Fruit fly (Drosophila melanogaster) Kc167 (cell line): ENCODE data around the gene AP-2alpha.

Source experiments
- Myc ChIP-seq: fragments of >200 bp; optimal IDR thresholded peaks from 2 replicates; lab custom pipeline; 2017; ENCODE audit warnings: missing external identifiers
- Sin3A ChIP-seq: fragments of >200 bp; optimal IDR thresholded peaks from 2 replicates; lab custom pipeline; 2018; ENCODE audit warnings: missing external identifiers
- h ChIP-seq: fragments of >200 bp; optimal IDR thresholded peaks from 3 replicates; lab custom pipeline; 2018; ENCODE audit warnings: missing external identifiers
- insv ChIP-seq: fragments of >200 bp; optimal IDR thresholded peaks from 3 replicates; lab custom pipeline; 2018; ENCODE audit warnings: missing external identifiers
- psq ChIP-seq: fragments of >200 bp; optimal IDR thresholded peaks from 2 replicates; lab custom pipeline; 2017; ENCODE audit warnings: missing external identifiers
- ttk ChIP-seq: sonication (Bioruptor generic); optimal IDR thresholded peaks from 2 replicates; lab custom pipeline; 2017; ENCODE audit warnings: missing external identifiers

AP-2alpha gene

DNA sequence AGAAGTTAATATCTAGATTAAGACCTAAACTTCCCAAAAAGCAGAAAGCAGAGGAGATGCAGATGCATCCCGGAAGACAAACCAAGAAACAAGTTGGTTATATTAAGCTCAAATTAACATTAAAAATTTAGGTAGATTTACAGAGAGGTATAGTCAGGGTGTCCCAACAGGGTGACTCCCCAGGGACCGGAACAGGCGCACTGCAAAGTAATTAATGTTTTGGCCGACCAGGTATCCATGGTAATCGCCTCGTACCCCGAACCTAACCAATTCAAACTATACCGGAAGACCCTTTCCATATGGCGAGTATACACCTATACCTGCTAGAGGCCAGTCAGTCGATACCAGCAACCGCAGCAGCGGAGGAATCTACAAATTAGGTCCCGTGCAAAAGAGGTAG, 8.0 kb upstream of the AP-2alpha start, which contains the start of gene BBS8:
TSS of gene BBS8 (plus strand) at position 301 of the 400 bp plus-strand sequence.
- TF ChIP-seq ttk (lab: Kevin White, UChicago): no peak
- no peak for TF ChIP-seq Sin3A (lab: Kevin White, UChicago)
- TF ChIP-seq insv (lab: Kevin White, UChicago): no peak
- TF ChIP-seq Myc (lab: Kevin White, UChicago): no peak
- TF ChIP-seq h (lab: Kevin White, UChicago): no peak
- no peak for TF ChIP-seq psq (lab: Kevin White, UChicago)

DNA sequence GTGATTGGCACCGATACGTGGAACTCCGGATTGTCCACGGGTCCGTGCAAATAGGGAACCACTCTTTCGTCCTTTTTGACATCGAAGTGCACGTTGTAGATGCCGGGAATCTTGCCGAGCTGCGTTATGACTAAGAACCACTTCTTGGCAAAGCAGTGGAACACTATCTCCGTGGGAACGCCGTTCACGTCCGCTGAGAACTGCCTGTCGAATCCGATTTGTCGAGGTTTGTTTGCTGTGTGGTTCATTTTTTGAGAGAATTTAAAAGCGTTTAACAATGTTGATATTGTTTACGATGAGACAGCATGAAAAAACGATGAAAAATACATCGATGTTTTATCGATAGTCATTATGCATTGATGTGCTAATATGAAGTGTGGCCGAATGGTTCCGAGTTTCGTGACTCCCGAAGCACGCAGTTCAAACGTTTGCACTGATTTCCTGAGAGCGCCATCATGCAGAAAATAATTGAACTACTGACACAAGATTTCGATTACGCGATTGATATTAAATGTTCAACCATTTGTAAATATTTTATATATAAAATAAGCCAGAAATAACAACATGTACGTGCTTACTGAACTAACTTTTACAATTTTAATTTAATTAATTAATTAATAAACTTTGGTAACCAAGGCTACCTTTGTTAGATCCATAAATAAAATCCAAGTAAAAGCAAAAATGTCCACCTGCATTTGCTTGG, 6.7 kb upstream of the AP-2alpha start, which contains the start of the genes CG11885 and CG13692:
TSS of gene CG11885 (minus strand) at position 332 of the 703 bp plus-strand sequence.
TSS of gene CG13692 (plus strand) at position 653 of the 703 bp plus-strand sequence.
- no peak for TF ChIP-seq psq (lab: Kevin White, UChicago)
- TF ChIP-seq insv (lab: Kevin White, UChicago): no peak
- no peak for TF ChIP-seq Sin3A (lab: Kevin White, UChicago)
- TF ChIP-seq h (lab: Kevin White, UChicago): no peak
- no peak for TF ChIP-seq Myc (lab: Kevin White, UChicago)
- no peak for TF ChIP-seq ttk (lab: Kevin White, UChicago)

DNA sequence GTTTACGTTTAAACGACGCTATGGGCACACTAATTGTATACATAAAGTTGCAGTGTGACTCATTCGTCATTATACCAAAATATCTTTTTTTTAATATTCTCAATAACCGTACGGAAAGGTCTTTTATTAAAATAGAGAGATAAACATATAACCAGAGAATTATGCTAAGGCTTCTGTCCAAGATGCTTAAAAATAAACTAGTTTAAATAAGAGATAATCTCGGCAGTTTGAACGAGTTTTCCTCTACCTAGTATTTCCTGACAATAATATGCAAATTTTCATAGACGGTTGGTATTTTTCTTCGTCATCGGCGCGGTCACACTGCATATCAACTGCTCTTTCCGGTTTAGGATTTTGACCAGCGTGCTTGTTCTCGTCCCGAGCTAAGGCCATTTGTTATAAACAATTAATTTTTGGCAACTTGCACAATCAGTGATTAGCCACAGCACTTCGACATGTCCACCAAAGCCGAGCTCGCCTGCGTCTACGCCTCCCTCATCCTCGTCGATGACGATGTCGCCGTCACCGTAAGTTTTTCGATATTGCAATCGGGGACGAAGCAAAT, 5.1 kb upstream of the AP-2alpha start, which contains the start of the genes CG13690 and RpLP1:
TSS of gene CG13690 (minus strand) at position 33 of the 565 bp plus-strand sequence.
TSS of gene RpLP1 (plus strand) at position 333 of the 565 bp plus-strand sequence.
- TF ChIP-seq h (lab: Kevin White, UChicago): no peak
- no peak for TF ChIP-seq Myc (lab: Kevin White, UChicago)
- TF ChIP-seq insv (lab: Kevin White, UChicago): no peak
- no peak for TF ChIP-seq Sin3A (lab: Kevin White, UChicago)
- no peak for TF ChIP-seq ttk (lab: Kevin White, UChicago)
- TF ChIP-seq psq (lab: Kevin White, UChicago): no peak

DNA sequence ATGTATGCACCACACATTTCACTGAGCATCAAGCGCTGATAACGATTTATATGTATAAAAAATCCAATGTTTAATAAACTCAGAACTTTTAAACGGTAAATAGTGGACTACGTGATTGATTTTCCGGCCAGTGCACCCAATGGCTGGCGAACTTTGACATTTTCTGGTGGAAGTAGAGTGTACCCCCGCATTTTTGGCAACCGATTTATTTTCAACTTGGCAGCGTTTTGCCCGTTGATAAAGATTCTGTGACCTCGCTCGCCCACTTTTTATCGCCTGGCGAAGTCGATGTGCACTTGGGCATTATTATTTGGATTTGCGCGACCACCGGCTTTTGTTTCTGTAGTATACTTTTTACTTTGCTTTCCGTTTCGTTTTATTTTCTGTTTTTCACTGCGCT, 683 bp downstream of the AP-2alpha start:
- no peak for TF ChIP-seq h (lab: Kevin White, UChicago)
- no peak for TF ChIP-seq Sin3A (lab: Kevin White, UChicago)
- TF ChIP-seq Myc (lab: Kevin White, UChicago): no peak
- no peak for TF ChIP-seq psq (lab: Kevin White, UChicago)
- TF ChIP-seq ttk (lab: Kevin White, UChicago): no peak
- no peak for TF ChIP-seq insv (lab: Kevin White, UChicago)

DNA sequence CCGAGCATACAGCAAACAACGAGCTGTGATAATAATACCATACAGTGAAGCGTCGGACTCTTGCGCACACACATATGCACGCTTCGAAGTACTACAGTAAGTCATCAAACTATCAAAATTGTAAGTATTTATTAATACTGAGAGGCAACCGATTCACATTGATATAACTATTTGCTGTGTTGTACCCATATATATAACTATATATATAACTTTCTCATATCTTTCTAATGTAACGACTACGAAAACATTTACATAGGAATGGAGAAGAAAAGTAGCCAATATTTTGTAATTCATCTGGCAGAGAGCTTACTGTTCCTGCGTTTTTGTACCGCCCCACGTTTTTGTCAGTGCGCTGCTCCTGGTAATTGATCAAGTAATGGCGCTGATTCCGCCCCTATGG, 1.6 kb downstream of the AP-2alpha start:
- TF ChIP-seq psq (lab: Kevin White, UChicago): no peak
- TF ChIP-seq insv (lab: Kevin White, UChicago): no peak
- TF ChIP-seq ttk (lab: Kevin White, UChicago): no peak
- no peak for TF ChIP-seq Sin3A (lab: Kevin White, UChicago)
- no peak for TF ChIP-seq Myc (lab: Kevin White, UChicago)
- no peak for TF ChIP-seq h (lab: Kevin White, UChicago)

DNA sequence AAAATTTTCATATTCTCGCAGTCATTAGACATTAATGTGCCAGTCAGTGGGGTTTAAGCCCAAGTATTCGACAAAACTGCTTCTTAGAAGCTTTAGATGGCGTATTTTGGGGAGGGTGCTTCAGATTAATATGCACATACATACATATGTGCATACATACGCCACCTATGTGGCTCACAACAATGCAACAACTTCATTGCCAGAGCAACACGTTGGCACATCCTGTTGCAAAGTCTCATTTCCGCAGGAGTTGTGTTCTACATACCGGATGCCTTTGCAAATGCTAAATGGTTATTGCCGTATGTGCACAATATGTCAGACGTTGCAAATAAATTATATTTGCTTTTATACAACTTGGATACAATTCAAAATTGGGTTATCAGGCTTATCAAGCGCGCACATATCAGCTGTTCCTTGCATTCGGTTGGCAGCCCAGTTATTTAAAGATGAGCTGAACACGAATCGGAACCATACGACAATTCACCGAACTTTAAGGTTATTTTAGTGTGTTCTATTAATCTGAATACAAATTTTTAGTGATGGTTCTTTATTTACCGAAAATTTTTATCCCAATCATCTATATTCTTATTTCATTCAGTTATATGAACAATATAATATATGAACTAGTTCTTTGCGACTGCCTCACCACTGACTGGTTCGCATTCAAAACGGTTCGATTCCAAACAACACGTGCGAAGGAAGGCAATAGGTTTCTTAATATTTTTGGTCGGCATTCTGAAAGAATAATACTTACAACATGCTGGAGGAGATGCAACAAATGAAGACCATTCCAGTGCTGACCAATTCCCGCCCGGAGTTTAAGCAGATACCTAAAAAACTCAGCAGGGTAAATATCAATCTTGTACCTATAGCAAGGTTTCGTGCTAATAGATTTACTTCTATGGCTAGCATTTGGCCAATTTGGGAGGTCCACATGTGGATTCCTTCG, 10.7 kb downstream of the AP-2alpha start, which contains the start of gene Polr1B:
TSS of gene Polr1B (plus strand) at position 659 of the 949 bp plus-strand sequence.
- TF ChIP-seq h (lab: Kevin White, UChicago) (no peak), insv (lab: Kevin White, UChicago) (no peak), Myc (lab: Kevin White, UChicago) (no peak), Sin3A (lab: Kevin White, UChicago) (no peak), psq (lab: Kevin White, UChicago) (no peak), ttk (lab: Kevin White, UChicago) (no peak)

DNA sequence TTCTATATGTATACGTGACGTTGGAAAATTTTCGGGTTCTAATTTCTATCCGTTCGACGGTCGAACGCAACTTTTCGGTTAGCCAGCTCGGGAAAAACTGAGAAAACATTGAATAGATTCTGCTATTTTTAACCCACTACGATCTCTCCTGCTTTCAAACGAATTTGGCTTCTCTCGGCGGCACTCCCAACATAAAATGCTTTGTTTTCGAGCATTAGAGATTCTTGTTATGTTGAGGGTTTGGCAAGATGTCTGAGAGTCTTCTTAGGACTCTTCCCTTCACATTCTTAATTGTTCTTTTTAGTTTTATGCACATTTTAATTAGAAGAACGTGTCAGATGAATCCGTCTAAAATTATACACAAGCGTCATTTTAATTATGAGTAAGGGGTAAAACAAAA, 12.5 kb downstream of the AP-2alpha start, which contains the start of gene CG4213:
TSS of gene CG4213 (minus strand) at position 101 of the 400 bp plus-strand sequence.
- no peak for TF ChIP-seq ttk (lab: Kevin White, UChicago)
- no peak for TF ChIP-seq Sin3A (lab: Kevin White, UChicago)

DNA sequence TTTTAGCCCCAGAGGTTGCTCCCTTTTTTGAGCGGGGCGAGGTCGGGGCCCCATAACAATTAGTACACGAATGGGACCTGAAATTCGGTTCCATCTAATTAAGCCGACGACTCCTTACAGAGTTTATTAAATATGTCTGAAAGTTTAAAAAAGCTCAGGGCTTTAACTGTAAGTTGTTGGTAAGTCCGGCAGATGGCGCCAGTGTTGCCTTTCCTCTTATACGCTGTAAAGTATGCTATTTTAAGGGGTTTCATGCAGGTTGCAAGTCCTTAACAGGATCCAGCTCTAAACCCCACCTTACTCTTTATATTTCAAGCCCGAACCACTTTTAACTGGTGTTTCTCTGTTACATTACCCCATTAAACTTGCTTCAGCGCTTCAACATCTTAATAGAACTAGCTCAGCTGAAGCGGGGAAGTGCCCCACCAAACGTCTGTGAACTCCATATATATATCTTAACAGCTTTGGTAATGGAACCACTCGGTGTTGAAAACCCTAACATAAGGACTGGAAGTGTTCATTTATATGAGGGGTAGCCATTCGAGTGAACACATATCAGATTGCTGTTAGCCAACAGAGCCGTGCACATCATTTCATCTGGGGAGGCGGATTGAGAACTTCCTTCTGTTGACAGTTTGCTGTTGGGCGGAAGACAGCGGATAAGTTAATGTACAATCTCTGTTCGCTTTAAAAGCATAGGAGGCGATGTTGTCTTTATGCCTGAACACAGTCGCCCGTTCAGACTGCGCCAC, 19.0 kb downstream of the AP-2alpha start:
- TF ChIP-seq psq (lab: Kevin White, UChicago) (no peak), Myc (lab: Kevin White, UChicago) (no peak), insv (lab: Kevin White, UChicago) (no peak), Sin3A (lab: Kevin White, UChicago) (no peak), h (lab: Kevin White, UChicago) (no peak), ttk (lab: Kevin White, UChicago) (no peak)

DNA sequence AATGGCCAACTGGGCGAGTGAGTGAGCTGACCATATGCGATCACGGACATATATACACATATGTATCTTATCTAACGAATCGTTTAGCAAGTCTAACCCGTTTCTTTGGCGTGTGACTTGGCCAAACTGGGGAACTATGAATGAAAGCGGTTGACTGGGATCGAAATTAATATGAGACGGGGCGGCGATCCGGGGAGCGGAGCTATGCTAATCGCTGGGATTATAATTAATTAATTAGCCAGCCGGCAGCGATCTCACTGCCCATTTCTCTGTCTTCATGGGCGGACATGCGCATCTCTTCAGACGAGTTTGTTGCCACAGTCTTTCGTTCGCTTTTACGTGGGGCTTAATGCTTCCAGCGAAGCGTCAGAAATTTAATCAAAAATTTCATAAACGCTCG, 22.0 kb downstream of the AP-2alpha start:
- TF ChIP-seq h (lab: Kevin White, UChicago) (no peak), Sin3A (lab: Kevin White, UChicago) (no peak)

DNA sequence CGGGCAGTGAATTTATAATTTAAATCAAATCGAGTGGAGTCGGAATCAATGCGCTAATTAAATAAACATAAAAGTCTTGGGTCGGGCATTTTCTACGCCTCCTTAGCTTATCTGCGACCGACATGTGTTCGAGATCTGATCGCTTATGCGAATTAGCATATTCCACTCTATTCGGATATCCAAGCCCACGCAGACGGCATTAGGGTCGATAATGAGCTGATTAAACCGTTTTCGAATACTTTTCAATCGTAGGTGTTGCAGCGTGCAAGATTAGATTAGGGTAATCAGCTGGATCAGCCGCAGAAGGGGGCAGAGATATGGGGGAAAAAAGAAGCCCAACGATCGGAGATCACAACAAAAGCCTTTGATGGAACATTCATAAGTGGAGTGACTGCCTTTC, 24.1 kb downstream of the AP-2alpha start:
- no peak for TF ChIP-seq Sin3A (lab: Kevin White, UChicago)
- no peak for TF ChIP-seq Myc (lab: Kevin White, UChicago)
- TF ChIP-seq insv (lab: Kevin White, UChicago): no peak
- TF ChIP-seq psq (lab: Kevin White, UChicago): no peak
- TF ChIP-seq h (lab: Kevin White, UChicago): no peak
- no peak for TF ChIP-seq ttk (lab: Kevin White, UChicago)
